Worm (Caenorhabditis elegans) whole organism, L2 larva: Measurements from ENCODE around the gene Y46D2A.3.

ENCODE experiments used
- F13H6.1 ChIP-seq: sonication (generic microtip); optimal IDR thresholded peaks from 2 replicates; lab custom pipeline; 2016; ENCODE audit warnings: missing genetic modification characterization, missing compliant biosample characterization
- Y55F3AM.14 ChIP-seq: fragments of 200-800 bp; sonication (Bioruptor generic); optimal IDR thresholded peaks from 2 replicates; lab custom pipeline; 2018; ENCODE audit warnings: mild to moderate bottlenecking, missing genetic modification characterization, missing compliant biosample characterization
- ceh-16 ChIP-seq: fragments of 150-350 bp; optimal IDR thresholded peaks from 2 replicates; lab custom pipeline; 2014; ENCODE audit warnings: missing biosample characterization, missing genetic modification characterization
- elt-1 ChIP-seq: fragments of 150-350 bp; optimal IDR thresholded peaks from 2 replicates; lab custom pipeline; 2014; ENCODE audit warnings: missing biosample characterization, missing genetic modification characterization
- lin-39 ChIP-seq: fragments of 150-350 bp; optimal IDR thresholded peaks from 2 replicates; lab custom pipeline; 2014; ENCODE audit warnings: missing biosample characterization, missing genetic modification reagents, missing genetic modification characterization
- nhr-10 ChIP-seq: sonication (generic microtip); optimal IDR thresholded peaks from 2 replicates; lab custom pipeline; 2017; ENCODE audit warnings: missing biosample characterization, missing genetic modification characterization
- nhr-11 ChIP-seq: fragments of 150-350 bp; optimal IDR thresholded peaks from 2 replicates; lab custom pipeline; 2014; ENCODE audit warnings: missing biosample characterization, missing genetic modification characterization
- nhr-237 ChIP-seq: fragments of 150-350 bp; optimal IDR thresholded peaks from 2 replicates; lab custom pipeline; 2014; ENCODE audit warnings: missing biosample characterization, missing genetic modification characterization
- nhr-25 ChIP-seq: fragments of 150-350 bp; sonication (generic microtip); optimal IDR thresholded peaks from 3 replicates; lab custom pipeline; 2014; ENCODE audit warnings: missing biosample characterization, missing genetic modification characterization
- skn-1 ChIP-seq: sonication (generic microtip); optimal IDR thresholded peaks from 2 replicates; lab custom pipeline; 2017; ENCODE audit warnings: missing biosample characterization, missing genetic modification characterization
- snpc-4 ChIP-seq: fragments of 150-350 bp; optimal IDR thresholded peaks from 2 replicates; lab custom pipeline; 2014; ENCODE audit warnings: missing biosample characterization, missing genetic modification characterization
- unc-62 ChIP-seq: fragments of 150-350 bp; optimal IDR thresholded peaks from 2 replicates; lab custom pipeline; 2014; ENCODE audit warnings: missing biosample characterization, missing genetic modification reagents, missing genetic modification characterization

- TF ChIP-seq nhr-11, result no peak
- no peak for TF ChIP-seq nhr-237 (tag; lab: Kevin White, UChicago)
- no peak for TF ChIP-seq snpc-4 (tag; lab: Kevin White, UChicago)
- no peak for TF ChIP-seq nhr-10 (tag; lab: Kevin White, UChicago)
- TF ChIP-seq lin-39 (tag; lab: Kevin White, UChicago), result no peak
- no peak for TF ChIP-seq ceh-16
- no peak for TF ChIP-seq nhr-25
- TF ChIP-seq Y55F3AM.14 (GFP tag; lab: Kevin White, UChicago), result no peak
- TF ChIP-seq elt-1 (tag; lab: Kevin White, UChicago), result no peak
- TF ChIP-seq skn-1 (tag; lab: Kevin White, UChicago), result no peak
- TF ChIP-seq unc-62 (GFP tag; lab: Kevin White, UChicago), result no peak
- TF ChIP-seq F13H6.1 (tag; lab: Kevin White, UChicago), result no peak
Observed at ce11 chrII:3282353-3282752, 44.7 kb downstream of the Y46D2A.3 start, which contains the start of gene nep-13.
